Fruit fly (Drosophila melanogaster): ENCODE data around the gene CG33722.

The CG33722 gene

dm6 chr3R:8212594-8212993 lies 31.3 kb upstream of the CG33722 start:
- TF ChIP-seq psq (optimal IDR thresholded peaks at IDR 0.05) (no peak), Myc (optimal IDR thresholded peaks at IDR 0.05) (no peak), insv (optimal IDR thresholded peaks at IDR 0.05) (no peak), Sin3A (optimal IDR thresholded peaks at IDR 0.05) (no peak), h (optimal IDR thresholded peaks at IDR 0.05) (no peak), ttk (optimal IDR thresholded peaks at IDR 0.05) (no peak)

dm6 chr3R:8215528-8216189 lies 28.2 kb upstream of the CG33722 start:
- no peak for TF ChIP-seq Myc (optimal IDR thresholded peaks at IDR 0.05)
- no peak for TF ChIP-seq Sin3A (optimal IDR thresholded peaks at IDR 0.05)
- no peak for TF ChIP-seq psq (optimal IDR thresholded peaks at IDR 0.05)
- no peak for TF ChIP-seq ttk (optimal IDR thresholded peaks at IDR 0.05)
- no peak for TF ChIP-seq h (optimal IDR thresholded peaks at IDR 0.05)
- no peak for TF ChIP-seq insv (optimal IDR thresholded peaks at IDR 0.05)

dm6 chr3R:8217727-8218126 lies 26.1 kb upstream of the CG33722 start, which contains the start of gene CG7800:
Gene CG7800, plus strand, starts transcription at chr3R:8217957.
- no peak for TF ChIP-seq h (optimal IDR thresholded peaks at IDR 0.05)
- no peak for TF ChIP-seq ttk (optimal IDR thresholded peaks at IDR 0.05)
- TF ChIP-seq insv (optimal IDR thresholded peaks at IDR 0.05): no peak
- no peak for TF ChIP-seq psq (optimal IDR thresholded peaks at IDR 0.05)
- TF ChIP-seq Sin3A (optimal IDR thresholded peaks at IDR 0.05): no peak
- TF ChIP-seq Myc (optimal IDR thresholded peaks at IDR 0.05): no peak

- TF ChIP-seq Sin3A (optimal IDR thresholded peaks at IDR 0.05) (no peak), ttk (optimal IDR thresholded peaks at IDR 0.05) (no peak), Myc (optimal IDR thresholded peaks at IDR 0.05) (no peak), insv (optimal IDR thresholded peaks at IDR 0.05) (no peak), h (optimal IDR thresholded peaks at IDR 0.05) (no peak), psq (optimal IDR thresholded peaks at IDR 0.05) (no peak)
These were observed 24.0 kb upstream of the CG33722 start, which contains the start of gene CG18249 for dm6 chr3R:8219891-8220290. Gene CG18249, plus strand, starts transcription at chr3R:8220146.

- TF ChIP-seq ttk (optimal IDR thresholded peaks at IDR 0.05): no peak
- TF ChIP-seq psq (optimal IDR thresholded peaks at IDR 0.05): no peak
- TF ChIP-seq Myc (optimal IDR thresholded peaks at IDR 0.05): no peak
- no peak for TF ChIP-seq insv (optimal IDR thresholded peaks at IDR 0.05)
- TF ChIP-seq Sin3A (optimal IDR thresholded peaks at IDR 0.05): no peak
- TF ChIP-seq h (optimal IDR thresholded peaks at IDR 0.05): no peak
These were observed 20.7 kb upstream of the CG33722 start for dm6 chr3R:8223074-8223597.

- no peak for TF ChIP-seq insv (optimal IDR thresholded peaks at IDR 0.05)
- TF ChIP-seq ttk (optimal IDR thresholded peaks at IDR 0.05): no peak
- no peak for TF ChIP-seq Sin3A (optimal IDR thresholded peaks at IDR 0.05)
- TF ChIP-seq psq (optimal IDR thresholded peaks at IDR 0.05): no peak
- TF ChIP-seq Myc (optimal IDR thresholded peaks at IDR 0.05): no peak
- TF ChIP-seq h (optimal IDR thresholded peaks at IDR 0.05): no peak
These were observed 19.0 kb upstream of the CG33722 start for dm6 chr3R:8224726-8225460.

- no peak for TF ChIP-seq insv (optimal IDR thresholded peaks at IDR 0.05)
- TF ChIP-seq Sin3A (optimal IDR thresholded peaks at IDR 0.05): no peak
- TF ChIP-seq Myc (optimal IDR thresholded peaks at IDR 0.05): no peak
- no peak for TF ChIP-seq psq (optimal IDR thresholded peaks at IDR 0.05)
- no peak for TF ChIP-seq ttk (optimal IDR thresholded peaks at IDR 0.05)
- no peak for TF ChIP-seq h (optimal IDR thresholded peaks at IDR 0.05)
These were observed 18.3 kb upstream of the CG33722 start for dm6 chr3R:8225461-8225971.

- no peak for TF ChIP-seq Myc (optimal IDR thresholded peaks at IDR 0.05)
These were observed 16.5 kb upstream of the CG33722 start for dm6 chr3R:8227344-8227743.

dm6 chr3R:8233370-8233773 lies 10.5 kb upstream of the CG33722 start, which contains the start of gene PolI:
Gene PolI, plus strand, starts transcription at chr3R:8233507.
- no peak for TF ChIP-seq psq (optimal IDR thresholded peaks at IDR 0.05)
- no peak for TF ChIP-seq Sin3A (optimal IDR thresholded peaks at IDR 0.05)
- TF ChIP-seq ttk (optimal IDR thresholded peaks at IDR 0.05): no peak
- no peak for TF ChIP-seq Myc (optimal IDR thresholded peaks at IDR 0.05)
- no peak for TF ChIP-seq insv (optimal IDR thresholded peaks at IDR 0.05)
- no peak for TF ChIP-seq h (optimal IDR thresholded peaks at IDR 0.05)

- TF ChIP-seq Myc (optimal IDR thresholded peaks at IDR 0.05) (no peak), h (optimal IDR thresholded peaks at IDR 0.05) (no peak), Sin3A (optimal IDR thresholded peaks at IDR 0.05) (no peak), psq (optimal IDR thresholded peaks at IDR 0.05) (no peak), ttk (optimal IDR thresholded peaks at IDR 0.05) (no peak), insv (optimal IDR thresholded peaks at IDR 0.05) (no peak)
These were observed 10.0 kb upstream of the CG33722 start for dm6 chr3R:8233864-8234263.

dm6 chr3R:8239472-8240301 lies 4.2 kb upstream of the CG33722 start:
- no peak for TF ChIP-seq psq (optimal IDR thresholded peaks at IDR 0.05)
- no peak for TF ChIP-seq Myc (optimal IDR thresholded peaks at IDR 0.05)
- no peak for TF ChIP-seq ttk (optimal IDR thresholded peaks at IDR 0.05)
- no peak for TF ChIP-seq insv (optimal IDR thresholded peaks at IDR 0.05)
- TF ChIP-seq Sin3A (optimal IDR thresholded peaks at IDR 0.05): no peak
- no peak for TF ChIP-seq h (optimal IDR thresholded peaks at IDR 0.05)
